Worm (Caenorhabditis elegans) whole organism, L4 larva: ENCODE results near the gene idpp-7.
A peak's percentile ranks its signal among the peaks of the same experiment; 100 is the strongest.

Source experiments
- D1046.2 ChIP-seq: fragments of 200-800 bp; sonication (Bioruptor generic); IDR thresholded peaks from 2 replicates; pipeline ENCODE4 v1.3.6; 2022; ENCODE audit warnings: missing genetic modification characterization, missing compliant biosample characterization
- F10B5.3 ChIP-seq: sonication (generic microtip); optimal IDR thresholded peaks from 2 replicates; lab custom pipeline; 2016; ENCODE audit warnings: mild to moderate bottlenecking, missing genetic modification characterization, missing compliant biosample characterization
- F26F4.8 ChIP-seq: fragments of 200-800 bp; sonication (Bioruptor generic); conservative IDR thresholded peaks from 2 replicates; pipeline ENCODE4 v1.3.6; 2022; ENCODE audit warnings: missing genetic modification characterization, missing compliant biosample characterization
- T26A8.4 ChIP-seq: fragments of 200-800 bp; sonication (Bioruptor generic); IDR thresholded peaks from 2 replicates; pipeline ENCODE4 v1.3.6; 2022; ENCODE audit warnings: missing genetic modification characterization, missing compliant biosample characterization
- Y48G9A.11 ChIP-seq: fragments of 200-800 bp; sonication (Bioruptor generic); IDR thresholded peaks from 2 replicates; pipeline ENCODE4 v1.3.6; 2022; ENCODE audit warnings: missing genetic modification reagents, missing genetic modification characterization, missing compliant biosample characterization
- aha-1 ChIP-seq: fragments of 150-350 bp; peaks from one replicate; lab custom pipeline; 2014; ENCODE audit warnings: missing biosample characterization, missing genetic modification characterization
- arid-1 ChIP-seq: fragments of 200-800 bp; sonication (Bioruptor generic); conservative IDR thresholded peaks from 2 replicates; pipeline ENCODE4 v1.3.6; 2022; ENCODE audit warnings: missing genetic modification reagents, missing genetic modification characterization, missing compliant biosample characterization
- ceh-20 ChIP-seq: fragments of 200-800 bp; sonication (Bioruptor generic); IDR thresholded peaks from 2 replicates; pipeline ENCODE4 v1.3.6; 2022; ENCODE audit warnings: missing genetic modification reagents, missing genetic modification characterization, missing compliant biosample characterization
- ceh-62 ChIP-seq: sonication (generic microtip); optimal IDR thresholded peaks from 2 replicates; lab custom pipeline; 2017; ENCODE audit warnings: missing biosample characterization, missing genetic modification characterization
- ceh-82 ChIP-seq: sonication (generic microtip); optimal IDR thresholded peaks from 2 replicates; lab custom pipeline; 2017; ENCODE audit warnings: missing biosample characterization, missing genetic modification characterization
- ces-1 ChIP-seq: fragments of 150-350 bp; sonication (generic microtip); optimal IDR thresholded peaks from 4 replicates; lab custom pipeline; 2014; ENCODE audit warnings: missing biosample characterization, missing genetic modification reagents, missing genetic modification characterization
- ctbp-1 ChIP-seq: fragments of 200-800 bp; sonication (Bioruptor generic); IDR thresholded peaks from 2 replicates; pipeline ENCODE4 v1.3.6; 2022; ENCODE audit warnings: missing genetic modification reagents, missing genetic modification characterization, missing compliant biosample characterization
- daf-19 ChIP-seq: fragments of 200-800 bp; sonication (Bioruptor generic); conservative IDR thresholded peaks from 2 replicates; pipeline ENCODE4 v1.3.6; 2022; ENCODE audit warnings: missing genetic modification characterization, missing compliant biosample characterization
- dpl-1 ChIP-seq: fragments of 150-350 bp; optimal IDR thresholded peaks from 2 replicates; lab custom pipeline; 2014; ENCODE audit warnings: missing biosample characterization, missing genetic modification reagents, missing genetic modification characterization
- fkh-10 ChIP-seq: fragments of 150-350 bp; optimal IDR thresholded peaks from 2 replicates; lab custom pipeline; 2014; ENCODE audit warnings: missing biosample characterization, missing genetic modification reagents, missing genetic modification characterization
- fos-1 ChIP-seq: fragments of 150-350 bp; optimal IDR thresholded peaks from 2 replicates; lab custom pipeline; 2014; ENCODE audit warnings: missing biosample characterization, missing genetic modification characterization
- gei-8 ChIP-seq: fragments of 200-800 bp; sonication (Bioruptor generic); optimal IDR thresholded peaks from 2 replicates; lab custom pipeline; 2018; ENCODE audit warnings: mild to moderate bottlenecking, missing genetic modification characterization, missing compliant biosample characterization
- hmg-1.1 ChIP-seq: fragments of 200-800 bp; sonication (Bioruptor generic); IDR thresholded peaks from 2 replicates; pipeline ENCODE4 v1.3.6; 2022; ENCODE audit warnings: missing genetic modification reagents, missing genetic modification characterization, missing compliant biosample characterization
- jun-1 ChIP-seq: fragments of 150-350 bp; optimal IDR thresholded peaks from 2 replicates; lab custom pipeline; 2014; ENCODE audit warnings: missing biosample characterization, missing genetic modification reagents, missing genetic modification characterization
- lin-29 ChIP-seq: fragments of 200-800 bp; sonication (Bioruptor generic); IDR thresholded peaks from 2 replicates; pipeline ENCODE4 v1.3.6; 2022; ENCODE audit warnings: missing genetic modification reagents, missing genetic modification characterization, missing compliant biosample characterization
- lin-39 ChIP-seq: fragments of 150-350 bp; optimal IDR thresholded peaks from 2 replicates; lab custom pipeline; 2014; ENCODE audit warnings: missing biosample characterization, missing genetic modification reagents, missing genetic modification characterization
- lsy-2 ChIP-seq, 2 experiments: fragments of 150-350 bp in 1 of 2; sonication (generic microtip) in 1 of 2; optimal IDR thresholded peaks; 2 replicates each; lab custom pipeline; 2014 to 2017; ENCODE audit warnings: missing biosample characterization in 2 of 2, missing genetic modification characterization in 2 of 2
- madf-9 ChIP-seq: fragments of 200-800 bp; sonication (Bioruptor generic); conservative IDR thresholded peaks from 2 replicates; pipeline ENCODE4 v1.3.6; 2022; ENCODE audit warnings: missing genetic modification reagents, missing genetic modification characterization, missing compliant biosample characterization
- nhr-10 ChIP-seq: fragments of 150-350 bp; optimal IDR thresholded peaks from 2 replicates; lab custom pipeline; 2014; ENCODE audit warnings: missing biosample characterization, missing genetic modification characterization
- nhr-11 ChIP-seq: fragments of 150-350 bp; optimal IDR thresholded peaks from 2 replicates; lab custom pipeline; 2014; ENCODE audit warnings: missing biosample characterization, missing genetic modification characterization
- nhr-6 ChIP-seq: fragments of 150-350 bp; optimal IDR thresholded peaks from 2 replicates; lab custom pipeline; 2014; ENCODE audit warnings: missing biosample characterization, missing genetic modification characterization
- pqm-1 ChIP-seq: sonication (generic microtip); optimal IDR thresholded peaks from 2 replicates; lab custom pipeline; 2017; ENCODE audit warnings: missing biosample characterization, missing genetic modification characterization
- spr-1 ChIP-seq: sonication (generic microtip); optimal IDR thresholded peaks from 2 replicates; lab custom pipeline; 2016; ENCODE audit warnings: mild to moderate bottlenecking, missing genetic modification characterization, missing compliant biosample characterization
- zip-2 ChIP-seq: fragments of 150-350 bp; optimal IDR thresholded peaks from 2 replicates; lab custom pipeline; 2014; ENCODE audit warnings: missing biosample characterization, missing genetic modification characterization

idpp-7 gene

DNA sequence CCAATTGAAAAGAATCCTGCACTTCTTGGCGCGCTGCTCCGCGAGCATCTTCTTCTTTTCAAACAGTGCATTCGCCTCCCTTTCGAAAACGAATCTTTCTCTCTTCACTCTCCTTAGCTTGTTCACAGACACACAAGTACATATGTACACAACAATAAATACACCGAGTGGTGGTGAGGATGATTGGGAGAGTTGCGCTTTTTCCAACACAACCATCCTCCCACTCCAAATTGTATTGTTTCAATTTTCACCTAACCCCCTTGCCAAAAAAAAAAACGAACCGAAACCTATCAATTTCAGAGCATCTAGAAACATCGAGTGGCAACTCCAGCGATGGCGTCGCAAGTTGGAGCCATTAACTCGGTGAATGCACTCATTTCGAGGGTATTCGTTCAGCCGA is 26.5 kb downstream of the idpp-7 start, which contains the start of gene inx-6:
inx-6 (plus strand) TSS at position 301 of the 400 bp plus-strand sequence.
- TF ChIP-seq T26A8.4 (GFP tag; lab: Robert Waterston, UW) (no peak), arid-1 (GFP tag; lab: Robert Waterston, UW) (no peak), dpl-1 (no peak), ces-1 (GFP tag; lab: Kevin White, UChicago) (no peak), spr-1 (tag; lab: Kevin White, UChicago) (no peak), nhr-10 (tag; lab: Kevin White, UChicago) (no peak), ceh-20 (GFP tag; lab: Robert Waterston, UW) (no peak), ceh-62 (tag; lab: Kevin White, UChicago) (no peak), Y48G9A.11 (no peak), zip-2 (tag; lab: Kevin White, UChicago) (no peak), lin-29 (GFP tag; lab: Robert Waterston, UW) (no peak)

DNA sequence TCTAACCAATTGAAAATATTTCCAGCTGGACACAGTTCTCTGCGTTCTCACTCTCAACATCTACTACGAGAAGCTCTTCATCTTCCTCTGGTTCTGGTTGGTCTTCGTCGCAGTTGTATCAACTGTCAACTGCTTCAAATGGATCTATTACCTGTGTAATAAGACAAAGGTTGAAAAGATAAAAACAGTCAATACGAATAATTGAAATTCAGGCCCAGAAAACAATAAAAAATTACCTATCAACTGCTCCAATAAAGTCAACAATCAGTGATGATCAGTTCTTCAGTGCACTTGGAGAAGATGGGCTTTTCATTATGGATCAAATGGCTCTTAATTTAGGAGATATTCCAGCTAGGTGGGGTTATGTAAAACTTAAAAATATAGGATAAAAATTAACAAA is 29.0 kb downstream of the idpp-7 start:
- TF ChIP-seq aha-1 (tag; lab: Kevin White, UChicago) (peak; percentile 90), gei-8 (GFP tag; lab: Kevin White, UChicago) (no peak)

DNA sequence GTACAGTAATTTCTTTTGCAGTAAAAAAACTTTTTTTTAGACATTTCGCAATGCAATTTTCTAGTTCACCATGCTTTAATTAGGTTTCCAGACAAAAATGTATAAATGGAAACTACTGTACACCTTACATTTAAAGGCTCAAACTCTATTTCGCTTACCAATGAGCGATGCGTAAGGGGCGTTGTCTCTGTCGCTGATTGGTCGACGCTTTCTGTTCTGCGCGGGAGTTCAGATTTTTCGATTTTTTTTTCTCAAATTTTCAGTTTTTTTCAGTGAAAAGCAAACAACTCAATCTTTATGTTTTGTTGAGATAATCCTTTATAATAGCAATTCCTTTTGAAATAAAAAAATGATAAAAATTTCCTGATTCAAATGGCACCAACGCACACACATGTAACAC is 34.4 kb downstream of the idpp-7 start:
- peak; percentile 47 for TF ChIP-seq aha-1 (tag; lab: Kevin White, UChicago)
- TF ChIP-seq daf-19 (GFP tag; lab: Robert Waterston, UW): no peak
- TF ChIP-seq T26A8.4 (GFP tag; lab: Robert Waterston, UW): peak; percentile 42; the same call in 1 of the 2 replicates

DNA sequence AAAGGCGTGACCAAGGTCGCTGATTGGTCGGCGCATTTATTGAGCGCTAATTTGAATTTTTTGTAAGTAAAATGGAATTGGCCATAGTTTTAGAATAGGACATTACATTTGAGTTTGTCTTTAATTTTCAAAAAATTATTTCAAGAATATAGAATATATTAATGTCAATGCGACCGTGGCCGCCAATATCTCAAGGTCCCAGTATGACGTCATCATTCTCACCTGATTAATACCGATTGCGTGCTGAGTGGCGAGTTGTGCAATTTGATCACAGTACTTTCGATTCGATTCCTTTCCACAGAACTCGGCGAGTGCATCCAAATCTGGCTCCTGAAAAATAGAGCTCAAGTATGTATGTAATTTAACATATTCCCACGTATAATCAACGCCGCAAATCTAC is 35.9 kb downstream of the idpp-7 start:
- TF ChIP-seq F10B5.3 (tag; lab: Kevin White, UChicago) (no peak), jun-1 (no peak), D1046.2 (GFP tag; lab: Robert Waterston, UW) (0 out of 2 replicates have a peak, but pooled peaks have one; percentile 19), nhr-11 (no peak), fos-1 (tag; lab: Kevin White, UChicago) (no peak), ceh-82 (tag; lab: Kevin White, UChicago) (no peak), madf-9 (GFP tag; lab: Robert Waterston, UW) (no peak)
- TF ChIP-seq, all 104 proteins: peak for 1

ce11 chrIV:12757470-12757869 is 37.7 kb downstream of the idpp-7 start, which contains the start of gene flp-9:
flp-9 (minus strand) TSS chrIV:12757570.
- TF ChIP-seq T26A8.4 (GFP tag; lab: Robert Waterston, UW): no peak
- TF ChIP-seq aha-1 (tag; lab: Kevin White, UChicago): peak; percentile 49

ce11 chrIV:12762782-12763181 is 43.0 kb downstream of the idpp-7 start:
- TF ChIP-seq nhr-6: no peak
- no peak for TF ChIP-seq lin-39 (tag; lab: Kevin White, UChicago)
- TF ChIP-seq fkh-10 (GFP tag; lab: Kevin White, UChicago): peak; percentile 42
- TF ChIP-seq zip-2 (tag; lab: Kevin White, UChicago): no peak
- TF ChIP-seq hmg-1.1 (GFP tag; lab: Robert Waterston, UW): no peak
- peak in 1 of 2 experiments; percentile 17 for TF ChIP-seq lsy-2 (tag; optimal IDR thresholded peaks at IDR 0.05; lab: Kevin White, UChicago)
- no peak for TF ChIP-seq F26F4.8 (GFP tag; lab: Robert Waterston, UW)
- TF ChIP-seq ctbp-1 (GFP tag; lab: Robert Waterston, UW): peak; percentile 67; the same call in 1 of the 2 replicates

DNA sequence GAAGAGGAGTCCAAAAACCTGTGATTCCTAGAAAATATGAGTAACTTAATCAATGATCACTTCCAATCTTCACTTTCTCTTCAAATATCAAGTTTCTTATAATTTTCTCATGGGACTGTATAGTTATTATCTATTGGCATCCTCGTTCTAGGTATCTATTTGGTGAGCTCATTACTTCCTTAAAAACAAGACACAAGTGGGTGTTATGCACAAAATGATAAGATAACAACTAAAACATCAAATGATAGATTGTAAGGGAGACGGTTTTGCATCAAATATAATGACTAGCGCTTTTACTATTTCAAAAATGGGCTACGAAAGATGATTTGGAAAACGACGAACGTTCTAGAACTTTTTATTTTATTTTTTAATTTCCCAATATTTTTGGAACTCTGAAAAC is 45.3 kb downstream of the idpp-7 start, which contains the start of gene ZK897.10:
ZK897.10 (plus strand) TSS at position 285 of the 400 bp plus-strand sequence.
- TF ChIP-seq dpl-1 (no peak), pqm-1 (tag; lab: Kevin White, UChicago) (peak; percentile 57)
